Worm (Caenorhabditis elegans) whole organism, young adult: Measurements from ENCODE around the gene Y64G10A.1.

Experiments used
- B0019.2 ChIP-seq: fragments of 200-800 bp; sonication (Bioruptor generic); conservative IDR thresholded peaks from 2 replicates; pipeline ENCODE4 v1.3.6; 2022; ENCODE audit warnings: missing genetic modification reagents, missing genetic modification characterization, missing compliant biosample characterization
- B0035.1 ChIP-seq: sonication (generic microtip); optimal IDR thresholded peaks from 2 replicates; lab custom pipeline; 2016; ENCODE audit warnings: missing genetic modification characterization, mild to moderate bottlenecking, missing compliant biosample characterization, missing genotype, missing genetic modification reagents
- B0261.1 ChIP-seq: sonication (generic microtip); optimal IDR thresholded peaks from 2 replicates; lab custom pipeline; 2016; ENCODE audit warnings: mild to moderate bottlenecking, missing genetic modification characterization, moderate library complexity, missing compliant biosample characterization
- C06A6.2 ChIP-seq: fragments of 200-800 bp; sonication (Bioruptor generic); conservative IDR thresholded peaks from 2 replicates; pipeline ENCODE4 v1.3.6; 2022; ENCODE audit warnings: missing genetic modification characterization, missing compliant biosample characterization
- F23B12.7 ChIP-seq: sonication (generic microtip); optimal IDR thresholded peaks from 2 replicates; lab custom pipeline; 2017; ENCODE audit warnings: missing genetic modification characterization, mild to moderate bottlenecking, missing compliant biosample characterization, antibody characterized with exemption, moderate library complexity; ENCODE audit not compliant: insufficient read depth
- F39B2.1 ChIP-seq: fragments of 200-800 bp; sonication (Bioruptor generic); IDR thresholded peaks from 2 replicates; pipeline ENCODE4 v1.3.6; 2022; ENCODE audit warnings: missing genetic modification reagents, missing genetic modification characterization, missing compliant biosample characterization
- F52B5.7 ChIP-seq: sonication (generic microtip); optimal IDR thresholded peaks from 2 replicates; lab custom pipeline; 2016; ENCODE audit warnings: mild to moderate bottlenecking, missing genetic modification characterization, missing compliant biosample characterization
- F55B11.4 ChIP-seq: sonication (generic microtip); optimal IDR thresholded peaks from 2 replicates; lab custom pipeline; 2016; ENCODE audit warnings: missing compliant biosample characterization, missing genetic modification characterization, borderline replicate concordance; ENCODE audit not compliant: insufficient read depth
- F57C9.4 ChIP-seq: sonication (generic microtip); optimal IDR thresholded peaks from 2 replicates; lab custom pipeline; 2017; ENCODE audit warnings: mild to moderate bottlenecking, missing genetic modification characterization, missing compliant biosample characterization
- Y53F4B.3 ChIP-seq: fragments of 200-800 bp; sonication (Bioruptor generic); IDR thresholded peaks from 2 replicates; pipeline ENCODE4 v1.3.6; 2022; ENCODE audit warnings: missing genetic modification reagents, missing genetic modification characterization, missing compliant biosample characterization
- Y67H2A.10 ChIP-seq: fragments of 200-800 bp; sonication (Bioruptor generic); conservative IDR thresholded peaks from 2 replicates; pipeline ENCODE4 v1.3.6; 2022; ENCODE audit warnings: missing genetic modification reagents, missing genetic modification characterization, missing compliant biosample characterization
- Y79H2A.3 ChIP-seq: fragments of 200-800 bp; sonication (Bioruptor generic); conservative IDR thresholded peaks from 2 replicates; pipeline ENCODE4 v1.3.6; 2022; ENCODE audit warnings: missing genetic modification reagents, missing genetic modification characterization, missing compliant biosample characterization
- Y95B8A.8 ChIP-seq: fragments of 200-800 bp; sonication (Bioruptor generic); IDR thresholded peaks from 2 replicates; pipeline ENCODE4 v1.3.6; 2022; ENCODE audit warnings: missing genetic modification reagents, missing genetic modification characterization, missing compliant biosample characterization
- ZK185.1 ChIP-seq: sonication (generic microtip); optimal IDR thresholded peaks from 2 replicates; lab custom pipeline; 2016; ENCODE audit warnings: mild to moderate bottlenecking, missing genetic modification characterization, missing compliant biosample characterization; ENCODE audit not compliant: poor library complexity, severe bottlenecking
- ama-1 ChIP-seq, 3 experiments: fragments of 150-350 bp in 1 of 3; sonication (generic microtip) in 2 of 3; optimal IDR thresholded peaks; 2 replicates each; lab custom pipeline; 2014 to 2018; ENCODE audit warnings: missing biosample characterization in 2 of 3, missing genetic modification characterization in 2 of 3, missing genetic modification reagents in 2 of 3
- aptf-3 ChIP-seq: fragments of 200-800 bp; sonication (Bioruptor generic); IDR thresholded peaks from 2 replicates; pipeline ENCODE4 v1.3.6; 2022; ENCODE audit warnings: missing genetic modification characterization, missing compliant biosample characterization
- atf-7 ChIP-seq: sonication (generic microtip); optimal IDR thresholded peaks from 2 replicates; lab custom pipeline; 2017; ENCODE audit warnings: mild to moderate bottlenecking, missing genetic modification characterization, missing compliant biosample characterization
- athp-1 ChIP-seq: sonication (generic microtip); optimal IDR thresholded peaks from 2 replicates; lab custom pipeline; 2017; ENCODE audit warnings: mild to moderate bottlenecking, missing genetic modification characterization, missing compliant biosample characterization
- attf-3 ChIP-seq: fragments of 200-800 bp; sonication (Bioruptor generic); conservative IDR thresholded peaks from 2 replicates; pipeline ENCODE4 v1.3.6; 2022; ENCODE audit warnings: missing genetic modification reagents, missing genetic modification characterization, missing compliant biosample characterization
- attf-6 ChIP-seq: fragments of 200-800 bp; sonication (Bioruptor generic); IDR thresholded peaks from 2 replicates; pipeline ENCODE4 v1.3.6; 2022; ENCODE audit warnings: missing genetic modification reagents, missing genetic modification characterization, missing compliant biosample characterization
- bed-1 ChIP-seq: fragments of 200-800 bp; sonication (Bioruptor generic); IDR thresholded peaks from 2 replicates; pipeline ENCODE4 v1.3.6; 2022; ENCODE audit warnings: missing genetic modification reagents, missing genetic modification characterization, missing compliant biosample characterization
- cebp-2 ChIP-seq: fragments of 200-800 bp; sonication (Bioruptor generic); IDR thresholded peaks from 2 replicates; pipeline ENCODE4 v1.3.6; 2022; ENCODE audit warnings: missing genetic modification characterization, missing compliant biosample characterization
- dpl-1 ChIP-seq: fragments of 150-350 bp; optimal IDR thresholded peaks from 2 replicates; lab custom pipeline; 2014; ENCODE audit warnings: missing biosample characterization, missing genetic modification reagents, missing genetic modification characterization
- efl-1 ChIP-seq: fragments of 150-350 bp; optimal IDR thresholded peaks from 2 replicates; lab custom pipeline; 2014; ENCODE audit warnings: missing biosample characterization, missing genetic modification reagents, missing genetic modification characterization
- egl-18 ChIP-seq: fragments of 200-800 bp; sonication (Bioruptor generic); IDR thresholded peaks from 2 replicates; pipeline ENCODE4 v1.3.6; 2022; ENCODE audit warnings: missing genetic modification reagents, missing genetic modification characterization, missing compliant biosample characterization
- ets-4 ChIP-seq: fragments of 200-800 bp; sonication (Bioruptor generic); optimal IDR thresholded peaks from 2 replicates; lab custom pipeline; 2018; ENCODE audit warnings: mild to moderate bottlenecking, missing genetic modification characterization, missing compliant biosample characterization
- let-607 ChIP-seq, 2 experiments: fragments of 200-800 bp in 1 of 2; sonication (Bioruptor generic) in 1 of 2; sonication (generic microtip) in 1 of 2; optimal IDR thresholded peaks; 2 replicates each; lab custom pipeline; 2016 to 2018; ENCODE audit warnings: mild to moderate bottlenecking in 2 of 2, missing compliant biosample characterization in 2 of 2, missing genetic modification characterization in 2 of 2, moderate library complexity in 2 of 2, missing genotype in 1 of 2
- madf-3 ChIP-seq: fragments of 200-800 bp; sonication (Bioruptor generic); IDR thresholded peaks from 2 replicates; pipeline ENCODE4 v1.3.6; 2022; ENCODE audit warnings: missing genetic modification reagents, missing genetic modification characterization, missing compliant biosample characterization
- madf-6 ChIP-seq: fragments of 200-800 bp; sonication (Bioruptor generic); IDR thresholded peaks from 2 replicates; pipeline ENCODE4 v1.3.6; 2022; ENCODE audit warnings: missing genetic modification reagents, missing genetic modification characterization, missing compliant biosample characterization
- madf-8 ChIP-seq: fragments of 200-800 bp; sonication (Bioruptor generic); conservative IDR thresholded peaks from 2 replicates; pipeline ENCODE4 v1.3.6; 2022; ENCODE audit warnings: missing genetic modification reagents, missing genetic modification characterization, missing compliant biosample characterization
- mxl-1 ChIP-seq: sonication (generic microtip); optimal IDR thresholded peaks from 2 replicates; lab custom pipeline; 2016; ENCODE audit warnings: missing genetic modification characterization, missing compliant biosample characterization
- nfya-2 ChIP-seq: fragments of 200-800 bp; sonication (Bioruptor generic); IDR thresholded peaks from 2 replicates; pipeline ENCODE4 v1.3.6; 2022; ENCODE audit warnings: missing genetic modification reagents, missing genetic modification characterization, missing compliant biosample characterization
- nfyb-1 ChIP-seq: fragments of 200-800 bp; sonication (Bioruptor generic); IDR thresholded peaks from 2 replicates; pipeline ENCODE4 v1.3.6; 2022; ENCODE audit warnings: missing genetic modification reagents, missing genetic modification characterization, missing compliant biosample characterization
- nhr-90 ChIP-seq: sonication (generic microtip); optimal IDR thresholded peaks from 2 replicates; lab custom pipeline; 2016; ENCODE audit warnings: missing genotype, mild to moderate bottlenecking, missing genetic modification characterization, missing compliant biosample characterization
- pha-4 ChIP-seq: fragments of 150-350 bp; sonication (generic microtip); optimal IDR thresholded peaks from 2 replicates; lab custom pipeline; 2014; ENCODE audit warnings: missing biosample characterization, missing genetic modification reagents, missing genetic modification characterization
- rec-8 ChIP-seq, 2 experiments: sonication (generic microtip); optimal IDR thresholded peaks; 2 replicates each; lab custom pipeline; 2016; ENCODE audit warnings: mild to moderate bottlenecking in 2 of 2, missing genetic modification characterization in 2 of 2, missing genetic modification reagents in 2 of 2, missing genotype in 2 of 2, missing biosample characterization in 1 of 2, missing compliant biosample characterization in 1 of 2, moderate library complexity in 1 of 2
- snpc-4 ChIP-seq, 5 experiments: fragments of 150-350 bp in 1 of 5; sonication (generic microtip) in 4 of 5; optimal IDR thresholded peaks; 2 replicates each; lab custom pipeline; 2014 to 2018; ENCODE audit warnings: missing genetic modification characterization in 5 of 5, missing biosample characterization in 3 of 5, antibody characterized with exemption in 2 of 5, mild to moderate bottlenecking in 2 of 5, missing compliant biosample characterization in 2 of 5, missing genotype in 2 of 5, moderate library complexity in 2 of 5, missing genetic modification reagents in 1 of 5
- tbp1 ChIP-seq: fragments of 200-800 bp; sonication (Bioruptor generic); optimal IDR thresholded peaks from 2 replicates; lab custom pipeline; 2018; ENCODE audit warnings: mild to moderate bottlenecking, missing genetic modification characterization, missing compliant biosample characterization
- tbx-9 ChIP-seq: sonication (generic microtip); optimal IDR thresholded peaks from 2 replicates; lab custom pipeline; 2016; ENCODE audit warnings: borderline replicate concordance, missing genetic modification characterization, inconsistent platforms, missing compliant biosample characterization
- zim-3 ChIP-seq: sonication (generic microtip); optimal IDR thresholded peaks from 2 replicates; lab custom pipeline; 2017; ENCODE audit warnings: mild to moderate bottlenecking, missing genetic modification characterization, moderate library complexity, missing compliant biosample characterization
- ztf-26 ChIP-seq: sonication (generic microtip); optimal IDR thresholded peaks from 2 replicates; lab custom pipeline; 2017; ENCODE audit warnings: missing genetic modification characterization, missing compliant biosample characterization
- ztf-28 ChIP-seq: fragments of 200-800 bp; sonication (Bioruptor generic); IDR thresholded peaks from 2 replicates; pipeline ENCODE4 v1.3.6; 2022; ENCODE audit warnings: missing genetic modification reagents, missing genetic modification characterization, missing compliant biosample characterization

The Y64G10A.1 gene

ce11 chrIV:14208363-14208762 lies 30.5 kb downstream of the Y64G10A.1 start:
- 0 out of 2 replicates have a peak, but pooled peaks have one; percentile 31 for TF ChIP-seq cebp-2
- TF ChIP-seq, all 124 proteins: peak for 1; not testable (repeated sequence) for 123

ce11 chrIV:14203162-14203561 lies 35.7 kb downstream of the Y64G10A.1 start, which contains the start of gene F02H6.3:
Gene F02H6.3, plus strand, starts transcription at chrIV:14203427.
- TF ChIP-seq F57C9.4 (tag; lab: Kevin White, UChicago) (no peak), dpl-1 (GFP tag; lab: Kevin White, UChicago) (peak; percentile 17), snpc-4 (GFP tag; optimal IDR thresholded peaks at IDR 0.05; lab: Kevin White, UChicago) (no peak), snpc-4 (tag; optimal IDR thresholded peaks at IDR 0.05; lab: Kevin White, UChicago) (peak in 1 of 4 experiments; percentile 3), madf-8 (peak; percentile 22; the same call in 1 of the 2 replicates), Y67H2A.10 (GFP tag; lab: Robert Waterston, UW) (no peak), efl-1 (GFP tag; lab: Kevin White, UChicago) (peak; percentile 73), tbx-9 (no peak), F39B2.1 (GFP tag; lab: Robert Waterston, UW) (no peak), madf-6 (peak; percentile 66)

- TF ChIP-seq Y79H2A.3: no peak
- peak; percentile 49 for TF ChIP-seq efl-1 (GFP tag; lab: Kevin White, UChicago)
- no peak for TF ChIP-seq ztf-26 (tag; lab: Kevin White, UChicago)
- no peak for TF ChIP-seq ztf-28 (GFP tag; lab: Robert Waterston, UW)
- no peak for TF ChIP-seq pha-4
- TF ChIP-seq rec-8 (tag; optimal IDR thresholded peaks at IDR 0.05; lab: Kevin White, UChicago): no peak
- no peak for TF ChIP-seq let-607 (tag; optimal IDR thresholded peaks at IDR 0.05; lab: Kevin White, UChicago)
- TF ChIP-seq B0261.1 (tag; lab: Kevin White, UChicago): no peak
- TF ChIP-seq B0035.1: no peak
- TF ChIP-seq snpc-4 (GFP tag; optimal IDR thresholded peaks at IDR 0.05; lab: Kevin White, UChicago): no peak
- TF ChIP-seq snpc-4 (tag; optimal IDR thresholded peaks at IDR 0.05; lab: Kevin White, UChicago): peak in 1 of 4 experiments; percentile 29
- no peak for TF ChIP-seq nfya-2
- peak; percentile 49; the same call in 1 of the 2 replicates for TF ChIP-seq madf-6
- peak; percentile 15 for TF ChIP-seq dpl-1 (GFP tag; lab: Kevin White, UChicago)
- TF ChIP-seq atf-7 (tag; lab: Kevin White, UChicago): no peak
- no peak for TF ChIP-seq ets-4 (GFP tag; lab: Kevin White, UChicago)
- TF ChIP-seq Y95B8A.8 (GFP tag; lab: Robert Waterston, UW): no peak
- no peak for TF ChIP-seq aptf-3
- no peak for TF ChIP-seq zim-3 (tag; lab: Kevin White, UChicago)
- no peak for TF ChIP-seq bed-1 (GFP tag; lab: Robert Waterston, UW)
- no peak for TF ChIP-seq B0019.2 (GFP tag; lab: Robert Waterston, UW)
- TF ChIP-seq, all 124 proteins: peak for 4
These were observed 42.7 kb downstream of the Y64G10A.1 start, which contains the start of gene F02H6.2 for ce11 chrIV:14196176-14196575. Gene F02H6.2, plus strand, starts transcription at chrIV:14196476.

- no peak for TF ChIP-seq C06A6.2 (GFP tag; lab: Robert Waterston, UW)
- TF ChIP-seq athp-1 (tag; lab: Kevin White, UChicago): no peak
- no peak for TF ChIP-seq F23B12.7 (tag; lab: Kevin White, UChicago)
- no peak for TF ChIP-seq B0019.2 (GFP tag; lab: Robert Waterston, UW)
- no peak for TF ChIP-seq madf-3
- no peak for TF ChIP-seq egl-18 (GFP tag; lab: Robert Waterston, UW)
- TF ChIP-seq zim-3 (tag; lab: Kevin White, UChicago): no peak
- no peak for TF ChIP-seq attf-3
- no peak for TF ChIP-seq tbp1 (GFP tag; lab: Kevin White, UChicago)
- TF ChIP-seq ZK185.1 (tag; lab: Kevin White, UChicago): no peak
- TF ChIP-seq nhr-90 (tag; lab: Kevin White, UChicago): no peak
- no peak for TF ChIP-seq F55B11.4 (tag; lab: Kevin White, UChicago)
- no peak for TF ChIP-seq mxl-1 (tag; lab: Kevin White, UChicago)
- TF ChIP-seq ama-1 (optimal IDR thresholded peaks at IDR 0.05; lab: Kevin White, UChicago): no peak
- TF ChIP-seq ama-1 (GFP tag; optimal IDR thresholded peaks at IDR 0.05; lab: Kevin White, UChicago): no peak
- no peak for TF ChIP-seq Y53F4B.3 (GFP tag; lab: Robert Waterston, UW)
- TF ChIP-seq nfyb-1: no peak
- no peak for TF ChIP-seq F52B5.7 (tag; lab: Kevin White, UChicago)
- TF ChIP-seq attf-6 (GFP tag; lab: Robert Waterston, UW): no peak
These were observed 44.6 kb downstream of the Y64G10A.1 start for ce11 chrIV:14194317-14194716.
